Worm (Caenorhabditis elegans): Measurements from ENCODE around the gene C07A9.9.

The C07A9.9 gene

DNA sequence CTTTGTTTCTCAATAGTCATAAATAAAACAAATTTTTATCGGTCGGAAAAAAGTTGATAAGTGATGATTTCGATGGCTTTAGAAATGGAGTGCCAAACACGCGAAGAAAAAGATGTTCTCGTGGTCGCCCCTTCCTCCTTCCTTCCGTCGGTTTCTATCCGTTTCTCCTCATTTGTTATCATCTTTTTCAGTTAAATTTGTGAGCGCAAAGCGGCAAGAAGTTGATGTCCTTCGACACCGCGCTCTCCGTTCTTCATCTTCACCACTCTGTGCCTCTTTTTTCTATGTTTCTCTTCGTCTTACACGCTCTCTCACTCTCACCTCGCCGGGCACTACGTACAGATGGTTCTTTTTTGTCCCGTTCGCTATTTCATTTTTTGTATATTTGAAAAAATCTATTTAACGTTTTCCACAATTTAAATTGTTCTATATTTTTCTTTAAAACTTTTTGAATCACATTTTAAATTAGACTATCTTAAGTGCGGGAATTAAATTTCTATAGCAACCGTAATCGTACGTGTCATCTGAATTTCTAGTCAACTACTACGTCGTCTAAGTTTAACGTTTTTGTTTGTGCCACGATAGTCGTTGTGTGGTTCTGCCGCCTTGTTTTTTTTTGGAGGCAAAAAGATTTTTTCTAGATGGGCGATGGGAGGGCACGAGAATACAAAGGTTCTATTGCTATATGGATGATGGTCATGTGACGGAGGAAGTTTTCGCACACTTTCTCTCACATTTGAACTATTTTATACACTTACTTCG lies 31.4 kb upstream of the C07A9.9 start (continued):
- no peak for TF ChIP-seq hlh-4 (tag; optimal IDR thresholded peaks at IDR 0.05)
- TF ChIP-seq lin-35 (GFP tag; optimal IDR thresholded peaks at IDR 0.05): peak in 1 of 2 experiments; percentile 29
- TF ChIP-seq fkh-10 (GFP tag; optimal IDR thresholded peaks at IDR 0.05): peak; percentile 45
- TF ChIP-seq nhr-19 (GFP tag; conservative IDR thresholded peaks at IDR 0.05): no peak
- peak; percentile 36 for TF ChIP-seq blmp-1 (tag; optimal IDR thresholded peaks at IDR 0.05)
- no peak for TF ChIP-seq nhr-20 (tag; optimal IDR thresholded peaks at IDR 0.05)
- peak in 1 of 2 experiments; percentile 19 for TF ChIP-seq mdl-1 (tag; optimal IDR thresholded peaks at IDR 0.05)
- TF ChIP-seq irx-1 (tag; optimal IDR thresholded peaks at IDR 0.05): no peak
- no peak for TF ChIP-seq fos-1 (tag; optimal IDR thresholded peaks at IDR 0.05)
- TF ChIP-seq pax-3 (tag; optimal IDR thresholded peaks at IDR 0.05): no peak
- no peak for TF ChIP-seq unc-130 (tag; optimal IDR thresholded peaks at IDR 0.05)
- no peak for TF ChIP-seq mab-9 (GFP tag; IDR thresholded peaks at IDR 0.05)
- no peak for TF ChIP-seq nhr-12 (tag; optimal IDR thresholded peaks at IDR 0.05)
- peak in 1 of 6 experiments; percentile 43 for TF ChIP-seq elt-3 (tag; optimal IDR thresholded peaks at IDR 0.05)
- no peak for TF ChIP-seq ceh-8 (GFP tag; optimal IDR thresholded peaks at IDR 0.05)
- no peak for TF ChIP-seq ceh-82 (tag; optimal IDR thresholded peaks at IDR 0.05)
- no peak for TF ChIP-seq egl-27 (tag; optimal IDR thresholded peaks at IDR 0.05)
- TF ChIP-seq F16B12.6 (tag; optimal IDR thresholded peaks at IDR 0.05): no peak
- TF ChIP-seq ceh-90 (tag; optimal IDR thresholded peaks at IDR 0.05): no peak
- no peak for TF ChIP-seq alr-1 (tag; optimal IDR thresholded peaks at IDR 0.05; ENCODE audit: borderline replicate concordance)
- peak; percentile 30 for TF ChIP-seq pag-3 (tag; optimal IDR thresholded peaks at IDR 0.05; ENCODE audit: borderline replicate concordance, insufficient read depth)
- TF ChIP-seq Y116A8C.19 (tag; optimal IDR thresholded peaks at IDR 0.05; ENCODE audit: borderline replicate concordance): no peak
- TF ChIP-seq unc-62 (GFP tag; optimal IDR thresholded peaks at IDR 0.05): no peak
- no peak for TF ChIP-seq nhr-84 (tag; optimal IDR thresholded peaks at IDR 0.05)
- TF ChIP-seq unc-98 (GFP tag; IDR thresholded peaks at IDR 0.05): no peak
- TF ChIP-seq nhr-90 (tag; optimal IDR thresholded peaks at IDR 0.05; ENCODE audit: poor library complexity): no peak

DNA sequence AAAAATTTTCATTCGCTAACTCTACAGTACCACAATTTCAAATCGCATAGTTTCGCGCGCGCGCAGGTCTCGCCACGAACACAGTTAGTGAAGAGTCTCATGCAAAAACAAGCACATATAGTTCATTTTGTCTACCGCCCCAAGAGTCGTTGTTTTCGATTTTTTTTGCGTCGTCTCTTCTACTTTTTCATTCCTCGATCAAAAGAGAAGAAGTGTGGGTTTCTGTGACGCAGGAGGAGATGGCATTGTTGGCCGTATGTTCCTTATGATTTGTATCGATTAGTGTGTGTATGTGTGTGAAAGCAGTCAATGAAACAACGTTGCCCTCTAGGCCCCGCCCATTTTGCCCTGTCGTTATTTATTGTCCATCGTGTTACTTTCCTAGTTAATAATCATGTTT lies 30.4 kb upstream of the C07A9.9 start:
- TF ChIP-seq fkh-4 (tag; optimal IDR thresholded peaks at IDR 0.05; ENCODE audit: borderline replicate concordance) (no peak), nhr-28 (tag; optimal IDR thresholded peaks at IDR 0.05) (no peak), ceh-82 (tag; optimal IDR thresholded peaks at IDR 0.05) (no peak), F16B12.6 (tag; optimal IDR thresholded peaks at IDR 0.05) (no peak), irx-1 (tag; optimal IDR thresholded peaks at IDR 0.05) (no peak), nhr-85 (tag) (peak; percentile 65), xbp-1 (tag; optimal IDR thresholded peaks at IDR 0.05) (no peak), lin-35 (GFP tag; optimal IDR thresholded peaks at IDR 0.05) (peak in 1 of 2 experiments; percentile 29), blmp-1 (tag; optimal IDR thresholded peaks at IDR 0.05) (peak; percentile 54), mab-9 (GFP tag; IDR thresholded peaks at IDR 0.05) (no peak), nhr-47 (tag; optimal IDR thresholded peaks at IDR 0.05) (no peak), C16A3.4 (tag; optimal IDR thresholded peaks at IDR 0.05) (no peak), unc-62 (GFP tag; optimal IDR thresholded peaks at IDR 0.05) (no peak), rnt-1 (tag; optimal IDR thresholded peaks at IDR 0.05) (peak; percentile 29), zag-1 (tag; optimal IDR thresholded peaks at IDR 0.05) (no peak)

DNA sequence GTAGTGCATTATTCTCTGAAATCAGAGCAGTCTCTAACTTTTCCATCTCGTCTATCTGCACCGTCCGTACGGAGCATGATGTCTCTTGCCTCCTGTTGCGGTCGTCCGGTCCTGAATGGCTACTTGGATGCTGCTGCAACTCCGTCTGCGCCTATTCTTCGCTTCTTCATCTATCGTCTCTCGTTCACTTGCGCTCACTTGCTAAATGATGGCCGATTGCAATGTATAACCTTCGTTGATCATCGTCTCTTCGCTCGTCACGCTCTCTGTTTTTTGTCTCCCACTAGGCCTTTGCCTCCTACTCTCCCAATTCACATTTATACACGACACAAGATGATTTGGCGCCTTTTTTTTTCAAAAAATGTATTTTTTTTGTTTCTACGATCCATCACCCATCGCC lies 29.9 kb upstream of the C07A9.9 start:
- TF ChIP-seq nhr-12 (tag; optimal IDR thresholded peaks at IDR 0.05) (no peak), ceh-88 (GFP tag; IDR thresholded peaks at IDR 0.05) (no peak), F16B12.6 (tag; optimal IDR thresholded peaks at IDR 0.05) (no peak), C34B4.2 (tag; optimal IDR thresholded peaks at IDR 0.05) (no peak), lin-39 (tag; optimal IDR thresholded peaks at IDR 0.05) (no peak), zip-4 (GFP tag; optimal IDR thresholded peaks at IDR 0.05) (no peak), hpl-2 (GFP tag; optimal IDR thresholded peaks at IDR 0.05) (no peak), nhr-77 (tag; optimal IDR thresholded peaks at IDR 0.05) (peak; percentile 11), nhr-84 (tag; optimal IDR thresholded peaks at IDR 0.05) (no peak), nhr-28 (tag; optimal IDR thresholded peaks at IDR 0.05) (no peak), ama-1 (optimal IDR thresholded peaks at IDR 0.05) (no peak), nhr-19 (GFP tag; conservative IDR thresholded peaks at IDR 0.05) (no peak), alr-1 (tag; optimal IDR thresholded peaks at IDR 0.05; ENCODE audit: borderline replicate concordance) (no peak), ztf-4 (tag; optimal IDR thresholded peaks at IDR 0.05) (peak; percentile 38), unc-98 (GFP tag; IDR thresholded peaks at IDR 0.05) (no peak), nhr-20 (tag; optimal IDR thresholded peaks at IDR 0.05) (peak; percentile 60), lsy-2 (tag; optimal IDR thresholded peaks at IDR 0.05) (peak; percentile 17 to 71), mep-1 (tag; optimal IDR thresholded peaks at IDR 0.05) (peak; percentile 21), mef-2 (tag; optimal IDR thresholded peaks at IDR 0.05) (no peak), ceh-90 (tag; optimal IDR thresholded peaks at IDR 0.05) (no peak), mdl-1 (tag; optimal IDR thresholded peaks at IDR 0.05) (peak in 1 of 2 experiments; percentile 63), grh-1 (GFP tag; IDR thresholded peaks at IDR 0.05) (no peak), isw-1 (GFP tag; IDR thresholded peaks at IDR 0.05) (no peak)
